Worm (Caenorhabditis elegans) whole organism, young adult: ENCODE data around the gene gid-7.

Experiments used
- F10E7.11 ChIP-seq: sonication (generic microtip); optimal IDR thresholded peaks from 2 replicates; lab custom pipeline; 2017; ENCODE audit warnings: mild to moderate bottlenecking, missing genetic modification characterization, moderate library complexity, missing compliant biosample characterization
- Y95B8A.8 ChIP-seq: fragments of 200-800 bp; sonication (Bioruptor generic); IDR thresholded peaks from 2 replicates; pipeline ENCODE4 v1.3.6; 2022; ENCODE audit warnings: missing genetic modification reagents, missing genetic modification characterization, missing compliant biosample characterization
- attf-3 ChIP-seq: fragments of 200-800 bp; sonication (Bioruptor generic); conservative IDR thresholded peaks from 2 replicates; pipeline ENCODE4 v1.3.6; 2022; ENCODE audit warnings: missing genetic modification reagents, missing genetic modification characterization, missing compliant biosample characterization
- bed-1 ChIP-seq: fragments of 200-800 bp; sonication (Bioruptor generic); IDR thresholded peaks from 2 replicates; pipeline ENCODE4 v1.3.6; 2022; ENCODE audit warnings: missing genetic modification reagents, missing genetic modification characterization, missing compliant biosample characterization
- ceh-58 ChIP-seq: fragments of 200-800 bp; sonication (Bioruptor generic); IDR thresholded peaks from 2 replicates; pipeline ENCODE4 v1.3.6; 2022; ENCODE audit warnings: missing genetic modification characterization, missing compliant biosample characterization
- egl-44 ChIP-seq: fragments of 200-800 bp; sonication (Bioruptor generic); IDR thresholded peaks from 2 replicates; pipeline ENCODE4 v1.3.6; 2022; ENCODE audit warnings: missing genetic modification reagents, missing genetic modification characterization, missing compliant biosample characterization
- lag-1 ChIP-seq: fragments of 200-800 bp; sonication (Bioruptor generic); IDR thresholded peaks from 2 replicates; pipeline ENCODE4 v1.3.6; 2022; ENCODE audit warnings: missing genetic modification reagents, missing genetic modification characterization, missing compliant biosample characterization
- lin-54 ChIP-seq: fragments of 200-800 bp; sonication (Bioruptor generic); optimal IDR thresholded peaks from 2 replicates; lab custom pipeline; 2018; ENCODE audit warnings: mild to moderate bottlenecking, missing genetic modification characterization, missing compliant biosample characterization
- nhr-90 ChIP-seq: sonication (generic microtip); optimal IDR thresholded peaks from 2 replicates; lab custom pipeline; 2016; ENCODE audit warnings: missing genotype, mild to moderate bottlenecking, missing genetic modification characterization, missing compliant biosample characterization
- somi-1 ChIP-seq: fragments of 200-800 bp; sonication (Bioruptor generic); optimal IDR thresholded peaks from 2 replicates; lab custom pipeline; 2018; ENCODE audit warnings: mild to moderate bottlenecking, missing genetic modification characterization, missing compliant biosample characterization

ce11 chrV:3800378-3800777 is 43.5 kb upstream of the gid-7 start, which contains the start of gene srt-30:
- TF ChIP-seq egl-44 (GFP tag; lab: Robert Waterston, UW) (no peak), ceh-58 (GFP tag; lab: Robert Waterston, UW) (no peak), nhr-90 (tag; lab: Kevin White, UChicago) (no peak), attf-3 (GFP tag; lab: Robert Waterston, UW) (no peak), lin-54 (no peak), Y95B8A.8 (GFP tag; lab: Robert Waterston, UW) (no peak), somi-1 (GFP tag; lab: Kevin White, UChicago) (no peak), F10E7.11 (tag; lab: Kevin White, UChicago) (no peak), bed-1 (GFP tag; lab: Robert Waterston, UW) (no peak), lag-1 (GFP tag; lab: Robert Waterston, UW) (no peak)
